Fruit fly (Drosophila melanogaster): ENCODE measurements around the gene CLIP-190.

CLIP-190 gene

dm6 chr2L:17429788-17430587 lies 45.5 kb downstream of the CLIP-190 start (continued):
- TF ChIP-seq dmrt99B (tag; optimal IDR thresholded peaks at IDR 0.05) (peak; percentile 100), lov (optimal IDR thresholded peaks at IDR 0.05) (no peak), lov (GFP tag; IDR thresholded peaks at IDR 0.05) (no peak), Optix (GFP tag; IDR thresholded peaks at IDR 0.05) (no peak), CG4424 (GFP tag; optimal IDR thresholded peaks at IDR 0.05) (peak; percentile 97), CG10462 (GFP tag; optimal IDR thresholded peaks at IDR 0.05) (peak; percentile 29), CHES-1-like (GFP tag; optimal IDR thresholded peaks at IDR 0.05) (peak; percentile 15), CG3847 (GFP tag; IDR thresholded peaks at IDR 0.05) (peak; percentile 85), ems (GFP tag; optimal IDR thresholded peaks at IDR 0.05) (peak; percentile 50), Nf-YC (tag; optimal IDR thresholded peaks at IDR 0.05) (peak; percentile 91), CG7372 (GFP tag; IDR thresholded peaks at IDR 0.05) (peak; percentile 93), CG5245 (GFP tag; optimal IDR thresholded peaks at IDR 0.05) (peak; percentile 44), unpg (GFP tag; optimal IDR thresholded peaks at IDR 0.05) (peak; percentile 98), bigmax (GFP tag; optimal IDR thresholded peaks at IDR 0.05) (no peak), CG10431 (GFP tag; optimal IDR thresholded peaks at IDR 0.05) (peak; percentile 66), CG1024 (GFP tag; IDR thresholded peaks at IDR 0.05) (peak; percentile 76), CG16815 (GFP tag; optimal IDR thresholded peaks at IDR 0.05) (peak; percentile 79), CG33557 (GFP tag; optimal IDR thresholded peaks at IDR 0.05) (peak; percentile 81), corto (GFP tag; optimal IDR thresholded peaks at IDR 0.05) (peak; percentile 48), CG10321 (GFP tag; IDR thresholded peaks at IDR 0.05) (no peak), CG14667 (GFP tag; IDR thresholded peaks at IDR 0.05) (peak; percentile 90), Neu2 (GFP tag; optimal IDR thresholded peaks at IDR 0.05; ENCODE audit: borderline replicate concordance) (no peak), Kr (GFP tag; optimal IDR thresholded peaks at IDR 0.05) (no peak), C15 (GFP tag; IDR thresholded peaks at IDR 0.05) (peak; percentile 72; the same call in 1 of the 3 replicates), Med (GFP tag) (peak; percentile 74), Drgx (GFP tag; IDR thresholded peaks at IDR 0.05) (peak; percentile 81), mam (GFP tag; optimal IDR thresholded peaks at IDR 0.05) (peak; percentile 56), CG12769 (tag; optimal IDR thresholded peaks at IDR 0.05) (peak; percentile 88), CG13894 (tag; optimal IDR thresholded peaks at IDR 0.05) (peak; percentile 72), CG13123 (GFP tag; optimal IDR thresholded peaks at IDR 0.05) (peak; percentile 65), CG18262 (tag; optimal IDR thresholded peaks at IDR 0.05) (peak; percentile 99), crol (GFP tag; IDR thresholded peaks at IDR 0.05) (peak; percentile 97), NFAT (GFP tag; IDR thresholded peaks at IDR 0.05) (peak; percentile 35; the same call in 1 of the 2 replicates), eve (GFP tag; optimal IDR thresholded peaks at IDR 0.05) (peak in 1 of 2 experiments; percentile 95), Mad (GFP tag; optimal IDR thresholded peaks at IDR 0.05) (peak; percentile 49), stwl (tag; optimal IDR thresholded peaks at IDR 0.05) (peak; percentile 19), CG10209 (GFP tag; optimal IDR thresholded peaks at IDR 0.05) (peak; percentile 97), Hmr (GFP tag; optimal IDR thresholded peaks at IDR 0.05) (peak; percentile 95), CG18764 (GFP tag; optimal IDR thresholded peaks at IDR 0.05) (peak; percentile 89), gem (tag; optimal IDR thresholded peaks at IDR 0.05) (peak; percentile 99), danr (GFP tag; IDR thresholded peaks at IDR 0.05) (peak; percentile 93), CG1603 (tag; optimal IDR thresholded peaks at IDR 0.05) (peak; percentile 20), D19B (GFP tag; optimal IDR thresholded peaks at IDR 0.05) (peak; percentile 84), chinmo (GFP tag; IDR thresholded peaks at IDR 0.05; ENCODE audit: partially characterized antibody) (peak; percentile 89), pb (GFP tag; optimal IDR thresholded peaks at IDR 0.05) (peak; percentile 38), CG7963 (GFP tag; IDR thresholded peaks at IDR 0.05; ENCODE audit: partially characterized antibody) (no peak), scrt (GFP tag; optimal IDR thresholded peaks at IDR 0.05) (peak; percentile 91), CG2202 (tag; optimal IDR thresholded peaks at IDR 0.05) (peak; percentile 89), CG31365 (tag; optimal IDR thresholded peaks at IDR 0.05) (peak; percentile 29)
